Fruit fly (Drosophila melanogaster) whole organism, pupa: ENCODE results near the gene CG16789.

Experiments
- CG10348 ChIP-seq: fragments of 200-800 bp; sonication (Bioruptor generic); IDR thresholded peaks from 2 replicates; pipeline ENCODE4 v1.3.6; 2022; ENCODE audit warnings: missing biosample characterization, missing genetic modification characterization
- CG12605 ChIP-seq: fragments of 200-800 bp; sonication (Bioruptor generic); IDR thresholded peaks from 2 replicates; pipeline ENCODE4 v1.3.6; 2022; ENCODE audit warnings: missing biosample characterization, missing genetic modification characterization
- CG13204 ChIP-seq: fragments of 200-800 bp; sonication (Bioruptor generic); optimal IDR thresholded peaks from 2 replicates; lab custom pipeline; 2018; ENCODE audit warnings: missing biosample characterization, mild to moderate bottlenecking, missing genetic modification characterization, moderate library complexity
- CG14655 ChIP-seq: fragments of 200-800 bp; sonication (Bioruptor generic); optimal IDR thresholded peaks from 3 replicates; lab custom pipeline; 2017; ENCODE audit warnings: mild to moderate bottlenecking, missing biosample characterization, missing genetic modification reagents, missing genetic modification characterization
- CG15710 ChIP-seq: fragments of 200-800 bp; sonication (Bioruptor generic); optimal IDR thresholded peaks from 2 replicates; lab custom pipeline; 2018; ENCODE audit warnings: missing biosample characterization, mild to moderate bottlenecking, missing genetic modification characterization, moderate library complexity
- CG17806 ChIP-seq: fragments of 200-800 bp; sonication (Bioruptor generic); optimal IDR thresholded peaks from 2 replicates; lab custom pipeline; 2018; ENCODE audit warnings: missing biosample characterization, mild to moderate bottlenecking, missing genetic modification characterization, moderate library complexity
- CG32121 ChIP-seq: fragments of 200-800 bp; sonication (Bioruptor generic); IDR thresholded peaks from 2 replicates; pipeline ENCODE4 v1.3.6; 2022; ENCODE audit warnings: missing biosample characterization, missing genetic modification characterization
- CG34367 ChIP-seq: fragments of 200-800 bp; sonication (Bioruptor generic); optimal IDR thresholded peaks from 2 replicates; lab custom pipeline; 2018; ENCODE audit warnings: missing biosample characterization, mild to moderate bottlenecking, missing genetic modification characterization
- CG4496 ChIP-seq: fragments of 200-800 bp; sonication (Bioruptor generic); IDR thresholded peaks from 3 replicates; pipeline ENCODE4 v1.3.6; 2022; ENCODE audit warnings: missing biosample characterization, missing genetic modification characterization
- CG8159 ChIP-seq: fragments of 200-800 bp; sonication (Bioruptor generic); optimal IDR thresholded peaks from 3 replicates; lab custom pipeline; 2018; ENCODE audit warnings: missing biosample characterization, mild to moderate bottlenecking, missing genetic modification characterization, moderate library complexity
- CG8301 ChIP-seq: fragments of 200-800 bp; sonication (Bioruptor generic); optimal IDR thresholded peaks from 2 replicates; lab custom pipeline; 2018; ENCODE audit warnings: missing biosample characterization, mild to moderate bottlenecking, missing genetic modification characterization
- CG9948 ChIP-seq: fragments of 200-800 bp; sonication (Bioruptor generic); optimal IDR thresholded peaks from 2 replicates; lab custom pipeline; 2018; ENCODE audit warnings: missing biosample characterization, mild to moderate bottlenecking, missing genetic modification characterization, moderate library complexity
- D1 ChIP-seq: fragments of 200-800 bp; sonication (Bioruptor generic); optimal IDR thresholded peaks from 2 replicates; lab custom pipeline; 2018; ENCODE audit warnings: missing biosample characterization, mild to moderate bottlenecking, missing genetic modification characterization, moderate library complexity
- EcR ChIP-seq: fragments of 200-800 bp; sonication (Bioruptor generic); optimal IDR thresholded peaks from 3 replicates; lab custom pipeline; 2019; ENCODE audit warnings: missing biosample characterization, missing genetic modification characterization, mild to moderate bottlenecking, moderate library complexity, missing genetic modification reagents
- Ets98B ChIP-seq: fragments of 200-800 bp; sonication (Bioruptor generic); IDR thresholded peaks from 2 replicates; pipeline ENCODE4 v1.3.6; 2022; ENCODE audit warnings: missing biosample characterization, missing genetic modification characterization
- Pif1A ChIP-seq: fragments of 200-800 bp; sonication (Bioruptor generic); optimal IDR thresholded peaks from 3 replicates; lab custom pipeline; 2016; ENCODE audit warnings: missing biosample characterization, missing genetic modification characterization
- Pif1B ChIP-seq: fragments of 200-800 bp; sonication (Bioruptor generic); optimal IDR thresholded peaks from 3 replicates; lab custom pipeline; 2016; ENCODE audit warnings: missing biosample characterization, missing genetic modification characterization
- Snoo ChIP-seq: fragments of 200-800 bp; sonication (Bioruptor generic); optimal IDR thresholded peaks from 3 replicates; lab custom pipeline; 2017; ENCODE audit warnings: missing biosample characterization, mild to moderate bottlenecking, missing genetic modification characterization, inconsistent platforms
- fd96Ca ChIP-seq: fragments of 200-800 bp; sonication (Bioruptor generic); IDR thresholded peaks from 3 replicates; pipeline ENCODE4 v1.3.6; 2022; ENCODE audit warnings: missing biosample characterization, missing genetic modification characterization
- gl ChIP-seq: fragments of 200-800 bp; sonication (Bioruptor generic); optimal IDR thresholded peaks from 2 replicates; lab custom pipeline; 2018; ENCODE audit warnings: missing biosample characterization, mild to moderate bottlenecking, missing genetic modification characterization
- rn ChIP-seq: fragments of 200-800 bp; sonication (Bioruptor generic); IDR thresholded peaks from 2 replicates; pipeline ENCODE4 v1.3.6; 2022; ENCODE audit warnings: missing biosample characterization, missing genetic modification characterization

Gene CG16789

DNA sequence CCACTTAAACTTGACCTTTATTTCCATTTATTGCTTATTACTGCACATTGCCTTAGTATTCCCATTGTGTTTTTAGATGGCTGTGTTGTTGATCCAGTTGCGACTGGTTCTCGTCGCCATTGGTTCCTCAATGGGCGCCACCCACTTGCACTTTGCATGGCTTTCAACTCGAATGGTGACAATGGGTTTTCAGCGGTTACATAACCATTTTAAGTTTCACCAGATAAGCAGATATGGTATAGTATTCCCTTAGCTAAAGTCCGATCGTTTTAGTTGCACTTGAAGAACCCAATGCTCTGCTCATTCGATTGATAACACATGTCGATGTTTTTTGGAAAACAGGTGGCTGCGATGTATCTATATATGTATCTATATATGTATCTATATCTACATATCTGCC lies 36.0 kb downstream of the CG16789 start:
- TF ChIP-seq CG8159 (no peak), CG12605 (GFP tag; lab: Robert Waterston, UW) (no peak), CG15710 (peak; percentile 7)

DNA sequence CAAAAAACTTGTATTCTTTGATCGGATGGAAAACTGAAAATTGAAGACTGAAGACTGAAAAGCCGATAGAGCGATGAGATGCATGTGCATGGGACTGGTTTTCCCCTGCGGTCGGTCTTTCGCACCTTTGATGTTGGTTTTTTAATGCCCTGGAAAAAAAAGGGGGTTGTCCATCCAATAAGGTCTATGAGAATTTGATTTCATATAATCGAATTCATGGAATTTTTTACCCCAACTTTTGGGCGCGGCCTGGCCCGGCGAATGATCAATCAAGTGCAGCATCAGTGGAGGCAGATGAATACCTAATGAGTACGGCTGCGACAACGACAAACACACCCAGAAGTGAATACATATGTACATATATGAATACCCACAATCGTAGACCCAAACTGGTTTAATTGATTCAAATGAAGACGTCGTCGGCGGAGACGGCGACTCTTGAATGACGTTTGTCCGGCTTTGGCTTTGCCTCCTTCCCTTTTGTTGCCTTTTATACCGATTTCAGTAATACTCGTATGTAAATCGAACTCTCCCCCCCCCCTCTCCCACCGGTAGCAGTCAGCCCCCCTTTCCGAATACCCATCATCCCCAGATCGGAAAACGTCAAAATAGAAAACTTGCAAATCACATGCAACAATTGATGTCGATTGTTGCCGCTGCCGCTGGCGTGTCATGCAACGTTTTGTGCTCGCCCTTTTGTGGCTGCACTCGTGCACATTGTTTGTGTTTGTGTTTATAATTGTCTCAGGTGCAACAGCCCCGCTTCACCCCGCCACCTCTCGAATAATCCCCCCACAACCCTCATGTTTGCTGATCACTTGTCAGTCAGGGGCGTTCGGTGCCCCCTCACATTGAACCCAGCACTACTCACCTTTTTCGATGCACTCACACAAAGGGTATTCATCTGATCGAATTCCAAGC lies 37.3 kb downstream of the CG16789 start:
- TF ChIP-seq D1 = no peak
- TF ChIP-seq gl (tag; lab: Kevin White, UChicago) = peak; percentile 2
- peak; percentile 12 for TF ChIP-seq EcR

DNA sequence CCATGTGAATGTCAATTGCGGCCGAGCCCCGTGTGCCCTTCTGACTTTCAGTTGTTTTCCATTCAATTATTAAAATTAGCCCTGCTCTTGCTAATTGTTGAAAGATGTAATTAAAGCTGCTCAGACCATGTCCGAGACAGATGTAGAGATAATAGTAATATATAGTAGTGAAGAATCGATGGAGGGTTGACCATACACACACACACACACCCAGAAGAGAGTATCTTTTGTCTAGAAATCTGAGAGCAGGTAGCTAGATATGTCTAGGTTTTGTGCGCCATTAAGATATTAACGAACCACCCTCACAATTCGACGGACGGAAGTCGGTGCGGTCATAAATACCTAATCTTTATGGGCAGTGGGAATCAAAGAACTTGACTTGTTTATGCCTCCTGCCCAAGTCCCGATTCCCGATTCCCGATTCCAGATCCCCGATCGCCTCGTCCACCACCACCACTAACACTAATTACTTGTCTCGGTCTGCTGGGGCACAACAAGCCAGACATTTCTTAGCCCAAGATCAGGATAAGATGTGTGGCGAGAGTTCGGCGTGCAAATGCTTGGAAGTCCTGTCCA lies 38.5 kb downstream of the CG16789 start:
- TF ChIP-seq CG8159 (no peak), Snoo (tag; lab: Kevin White, UChicago) (no peak), CG34367 (tag; lab: Kevin White, UChicago) (no peak)

DNA sequence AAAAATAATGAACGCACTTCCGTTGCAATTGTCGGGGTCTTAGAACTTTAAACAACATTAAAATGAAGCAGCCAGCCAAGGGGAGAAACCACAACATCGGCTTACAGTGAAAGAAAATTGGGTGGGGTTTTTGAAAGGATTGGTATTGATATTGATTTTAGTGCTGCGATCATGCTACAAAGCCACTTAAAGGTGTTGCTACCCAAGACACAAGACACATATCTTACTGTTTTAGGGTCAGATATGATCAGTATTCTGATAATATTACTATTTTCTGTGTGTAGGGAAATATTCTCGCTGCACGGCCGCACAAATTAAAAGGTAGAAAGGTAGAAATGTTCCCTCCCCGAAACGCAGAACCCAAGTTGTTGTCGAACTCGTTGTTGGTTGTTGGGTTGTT lies 39.1 kb downstream of the CG16789 start:
- TF ChIP-seq CG12605 (GFP tag; lab: Robert Waterston, UW) = peak; percentile 28; the same call in 1 of the 2 replicates
- peak; percentile 77 for TF ChIP-seq CG17806
- peak; percentile 34; the same call in 1 of the 2 replicates for TF ChIP-seq rn (GFP tag; lab: Robert Waterston, UW)
- TF ChIP-seq CG15710 = peak; percentile 73
- peak; percentile 45; the same call in 1 of the 3 replicates for TF ChIP-seq fd96Ca (GFP tag; lab: Robert Waterston, UW)
- peak; percentile 71 for TF ChIP-seq CG4496 (GFP tag; lab: Robert Waterston, UW)
- TF ChIP-seq CG32121 (GFP tag; lab: Robert Waterston, UW) = no peak
- peak; percentile 54 for TF ChIP-seq gl (tag; lab: Kevin White, UChicago)
- TF ChIP-seq CG10348 (GFP tag; lab: Robert Waterston, UW) = no peak
- TF ChIP-seq CG14655 (GFP tag; lab: Kevin White, UChicago) = peak; percentile 84
- peak; percentile 76 for TF ChIP-seq CG9948
- TF ChIP-seq Pif1B (GFP tag; lab: Kevin White, UChicago) = peak; percentile 61
- peak; percentile 58 for TF ChIP-seq Pif1A (GFP tag; lab: Kevin White, UChicago)
- TF ChIP-seq CG13204 (GFP tag; lab: Kevin White, UChicago) = peak; percentile 33
- peak; percentile 68 for TF ChIP-seq CG34367 (tag; lab: Kevin White, UChicago)
- TF ChIP-seq EcR = no peak
- peak; percentile 60 for TF ChIP-seq D1
- no peak for TF ChIP-seq Snoo (tag; lab: Kevin White, UChicago)
- TF ChIP-seq CG8301 (tag; lab: Kevin White, UChicago) = peak; percentile 73
- TF ChIP-seq CG8159 = peak; percentile 74

DNA sequence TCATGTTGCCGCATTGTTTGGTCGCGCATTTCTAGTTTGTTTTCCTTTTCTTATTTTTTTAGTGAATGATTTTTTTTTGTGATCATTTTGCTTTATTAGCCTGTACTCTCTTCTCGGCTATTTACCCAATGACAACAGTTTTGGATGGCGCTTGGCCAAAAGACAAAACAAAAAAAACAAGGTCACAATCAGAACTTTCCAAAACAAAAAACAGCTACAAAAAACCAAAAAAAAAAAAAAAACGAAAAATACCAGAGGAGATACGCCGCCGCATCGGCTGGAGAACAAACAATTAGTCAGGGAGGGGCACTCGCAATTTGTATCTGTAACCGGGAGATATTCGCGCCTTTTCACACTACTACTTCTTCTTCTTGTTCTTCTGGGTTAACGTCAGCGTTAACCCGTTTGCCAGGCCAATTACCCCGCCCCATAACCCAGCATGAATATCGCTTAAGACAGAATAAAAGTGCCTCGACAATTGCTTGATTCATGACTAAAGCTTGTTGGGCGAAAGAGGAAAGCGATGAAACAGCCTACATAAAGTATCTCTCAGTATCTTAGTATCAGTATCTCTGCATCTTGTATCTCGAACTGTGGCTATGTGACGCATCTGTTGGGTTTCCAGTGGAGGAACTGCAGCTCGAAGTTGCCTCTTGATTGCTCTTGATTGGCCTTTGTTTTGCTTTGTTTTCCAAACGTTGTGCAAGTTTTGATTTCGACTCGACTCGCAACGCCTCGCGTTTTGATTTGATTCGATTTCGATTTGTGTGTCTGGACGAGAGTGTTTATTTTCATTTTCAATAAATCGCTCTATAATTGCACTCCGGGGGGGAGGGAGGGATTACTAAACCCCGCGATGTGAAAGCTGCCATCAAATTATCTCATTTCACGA lies 41.2 kb downstream of the CG16789 start:
- TF ChIP-seq CG14655 (GFP tag; lab: Kevin White, UChicago) (no peak), CG10348 (GFP tag; lab: Robert Waterston, UW) (no peak), EcR (peak; percentile 83), Snoo (tag; lab: Kevin White, UChicago) (no peak)

DNA sequence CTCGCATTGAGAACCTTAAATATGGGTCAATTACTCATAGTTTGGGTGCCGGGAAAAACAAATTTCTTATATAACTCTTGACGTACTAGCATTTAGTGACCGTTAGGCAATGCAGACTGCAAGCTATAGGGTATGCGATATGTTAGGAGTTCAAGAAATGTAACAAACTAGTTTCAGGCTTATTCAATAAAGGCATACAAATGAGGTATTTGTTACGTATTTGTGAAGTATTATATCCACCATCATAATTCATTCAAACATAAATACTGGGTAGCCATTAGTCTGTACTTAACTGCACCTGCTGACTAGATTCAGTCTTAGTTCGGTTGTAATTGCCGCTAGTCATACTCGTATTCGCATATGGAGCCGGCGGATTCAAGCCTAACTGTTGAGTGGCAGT lies 42.2 kb downstream of the CG16789 start:
- TF ChIP-seq fd96Ca (GFP tag; lab: Robert Waterston, UW) (no peak), Snoo (tag; lab: Kevin White, UChicago) (no peak), gl (tag; lab: Kevin White, UChicago) (no peak), CG14655 (GFP tag; lab: Kevin White, UChicago) (no peak), Ets98B (GFP tag; lab: Robert Waterston, UW) (no peak), CG4496 (GFP tag; lab: Robert Waterston, UW) (no peak), CG10348 (GFP tag; lab: Robert Waterston, UW) (no peak), Pif1A (GFP tag; lab: Kevin White, UChicago) (no peak), CG15710 (no peak), CG32121 (GFP tag; lab: Robert Waterston, UW) (no peak), EcR (no peak), rn (GFP tag; lab: Robert Waterston, UW) (no peak), CG34367 (tag; lab: Kevin White, UChicago) (no peak), Pif1B (GFP tag; lab: Kevin White, UChicago) (no peak)
